Worm (Caenorhabditis elegans) whole organism, early embryonic: ENCODE data around the gene R11H6.2.

Experiments used
- B0310.2 ChIP-seq: sonication (generic microtip); optimal IDR thresholded peaks from 2 replicates; lab custom pipeline; 2016; ENCODE audit warnings: mild to moderate bottlenecking, missing genetic modification characterization, missing compliant biosample characterization
- F13C5.2 ChIP-seq: sonication (generic microtip); optimal IDR thresholded peaks from 2 replicates; lab custom pipeline; 2017; ENCODE audit warnings: mild to moderate bottlenecking, missing genetic modification characterization, inconsistent platforms, missing compliant biosample characterization
- aly-1 ChIP-seq: sonication (generic microtip); optimal IDR thresholded peaks from 2 replicates; lab custom pipeline; 2016; ENCODE audit warnings: missing genetic modification characterization, missing compliant biosample characterization
- ama-1 ChIP-seq: fragments of 150-350 bp; optimal IDR thresholded peaks from 2 replicates; lab custom pipeline; 2014
- ceh-13 ChIP-seq: fragments of 200-800 bp; sonication (Bioruptor generic); optimal IDR thresholded peaks from 2 replicates; lab custom pipeline; 2018; ENCODE audit warnings: mild to moderate bottlenecking, missing genetic modification characterization, missing compliant biosample characterization
- ceh-36 ChIP-seq: sonication (generic microtip); optimal IDR thresholded peaks from 2 replicates; lab custom pipeline; 2016; ENCODE audit warnings: missing genetic modification characterization, inconsistent platforms, missing compliant biosample characterization
- ets-7 ChIP-seq: sonication (generic microtip); optimal IDR thresholded peaks from 2 replicates; lab custom pipeline; 2016; ENCODE audit warnings: missing genotype, missing genetic modification characterization, missing compliant biosample characterization
- flt-1 ChIP-seq: fragments of 200-800 bp; sonication (Bioruptor generic); IDR thresholded peaks from 2 replicates; pipeline ENCODE4 v1.3.6; 2022; ENCODE audit warnings: missing genetic modification characterization, missing compliant biosample characterization
- hmbx-1 ChIP-seq: sonication (generic microtip); optimal IDR thresholded peaks from 2 replicates; lab custom pipeline; 2016; ENCODE audit warnings: mild to moderate bottlenecking, missing genetic modification characterization, missing compliant biosample characterization
- hmg-4 ChIP-seq: fragments of 200-800 bp; sonication (Bioruptor generic); optimal IDR thresholded peaks from 2 replicates; lab custom pipeline; 2018; ENCODE audit warnings: mild to moderate bottlenecking, missing genetic modification characterization, missing compliant biosample characterization
- hnd-1 ChIP-seq: sonication (generic microtip); optimal IDR thresholded peaks from 2 replicates; lab custom pipeline; 2016; ENCODE audit warnings: missing genetic modification characterization, missing compliant biosample characterization
- pes-1 ChIP-seq: fragments of 200-800 bp; sonication (Bioruptor generic); IDR thresholded peaks from 2 replicates; pipeline ENCODE4 v1.3.6; 2022; ENCODE audit warnings: missing genetic modification reagents, missing genetic modification characterization, missing compliant biosample characterization
- scrt-1 ChIP-seq: fragments of 200-800 bp; sonication (Bioruptor generic); IDR thresholded peaks from 2 replicates; pipeline ENCODE4 v1.3.6; 2022; ENCODE audit warnings: missing genetic modification characterization, missing compliant biosample characterization
- sea-1 ChIP-seq: fragments of 200-800 bp; sonication (Bioruptor generic); conservative IDR thresholded peaks from 2 replicates; pipeline ENCODE4 v1.3.6; 2022; ENCODE audit warnings: missing genetic modification characterization, missing compliant biosample characterization
- tbx-11 ChIP-seq: fragments of 200-800 bp; sonication (Bioruptor generic); IDR thresholded peaks from 2 replicates; pipeline ENCODE4 v1.3.6; 2022; ENCODE audit warnings: missing genetic modification characterization, missing compliant biosample characterization
- tbx-37 ChIP-seq: fragments of 200-800 bp; sonication (Bioruptor generic); conservative IDR thresholded peaks from 2 replicates; pipeline ENCODE4 v1.3.6; 2022; ENCODE audit warnings: missing genetic modification reagents, missing genetic modification characterization, missing compliant biosample characterization
- tra-4 ChIP-seq: sonication (generic microtip); optimal IDR thresholded peaks from 2 replicates; lab custom pipeline; 2017; ENCODE audit warnings: missing genetic modification characterization, missing compliant biosample characterization

Gene R11H6.2

DNA sequence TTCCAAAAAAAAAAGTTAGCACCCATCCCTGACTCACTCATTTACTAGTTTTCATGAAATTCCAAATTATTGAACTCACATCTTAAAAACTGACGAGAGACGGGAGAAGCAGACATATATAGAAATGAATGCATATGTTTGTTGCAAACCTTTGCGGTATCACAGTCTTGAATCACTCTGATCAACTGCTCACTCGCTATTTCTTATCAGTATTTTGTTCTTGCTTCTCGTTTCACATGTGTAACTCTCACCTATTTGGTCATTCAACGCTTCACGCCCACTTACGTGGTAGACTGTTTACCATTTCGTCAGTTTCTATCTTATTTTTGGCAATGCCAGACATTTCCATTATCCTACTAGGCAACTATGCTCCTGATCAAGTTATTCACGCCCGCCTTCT lies 43.0 kb downstream of the R11H6.2 start, which contains the start of gene C54G10.1:
Gene C54G10.1, plus strand, starts transcription at position 333 of the 400 bp plus-strand sequence.
- TF ChIP-seq ceh-36 (no peak), scrt-1 (GFP tag; lab: Robert Waterston, UW) (no peak), aly-1 (tag; lab: Kevin White, UChicago) (no peak)

ce11 chrV:14642016-14642415 lies 44.2 kb downstream of the R11H6.2 start:
- TF ChIP-seq flt-1 (GFP tag; lab: Robert Waterston, UW) (no peak), tbx-11 (no peak), ceh-36 (no peak), ama-1 (lab: Kevin White, UChicago) (no peak)

DNA sequence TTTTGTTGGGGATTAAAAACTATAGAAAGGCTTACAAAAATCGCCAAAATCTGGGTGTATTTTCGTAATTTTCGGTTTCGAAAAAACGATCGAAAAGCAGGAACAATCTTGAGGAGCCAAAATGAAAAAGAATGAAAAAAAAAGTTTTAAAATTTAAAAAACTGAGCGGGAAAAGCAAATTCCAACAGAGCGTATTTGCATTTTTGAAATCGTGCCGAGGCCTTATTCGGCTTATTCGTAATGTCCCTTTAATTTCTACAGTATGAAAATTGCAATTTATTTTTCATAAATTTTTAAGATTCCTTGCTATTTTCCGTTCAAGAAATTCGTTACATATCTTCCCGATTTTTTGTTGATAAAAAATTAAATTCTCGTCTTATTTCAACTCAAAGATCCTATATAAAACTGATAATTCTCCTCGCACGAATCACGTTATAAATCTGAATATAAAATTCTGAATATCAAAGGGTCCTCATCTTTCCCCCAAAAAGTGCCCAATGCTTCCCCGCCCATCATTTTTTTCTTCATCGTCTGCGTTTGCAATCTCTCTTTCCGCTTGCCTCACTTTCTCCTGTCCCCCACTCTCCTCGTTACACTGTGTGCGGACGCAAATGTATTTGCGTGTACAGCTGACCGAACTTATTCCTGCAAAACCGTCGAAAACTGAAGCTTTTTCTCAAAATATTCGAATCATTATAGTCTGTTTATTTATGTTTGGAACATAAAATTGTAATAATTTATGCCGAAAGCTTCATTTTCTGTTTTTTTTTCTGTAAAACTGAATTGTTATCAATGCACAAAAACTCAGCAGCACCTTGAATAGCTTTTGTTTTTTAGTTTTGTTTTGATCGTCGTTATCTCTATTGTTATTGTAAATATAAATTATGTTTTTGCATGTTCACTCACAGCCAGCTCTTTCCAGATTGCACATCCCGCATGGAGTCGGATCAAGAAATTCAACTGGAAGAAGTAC lies 48.3 kb downstream of the R11H6.2 start, which contains the start of the genes rfc-1 and pmp-3:
Gene rfc-1, minus strand, starts transcription at position 163 of the 973 bp plus-strand sequence.
Gene pmp-3, plus strand, starts transcription at position 923 of the 973 bp plus-strand sequence.
- TF ChIP-seq ama-1 (lab: Kevin White, UChicago) (no peak), sea-1 (GFP tag; lab: Robert Waterston, UW) (no peak), tra-4 (tag; lab: Kevin White, UChicago) (no peak), B0310.2 (no peak), hmbx-1 (tag; lab: Kevin White, UChicago) (no peak), ceh-36 (no peak), hnd-1 (tag; lab: Kevin White, UChicago) (no peak), pes-1 (GFP tag; lab: Robert Waterston, UW) (no peak), F13C5.2 (tag; lab: Kevin White, UChicago) (no peak), tbx-11 (no peak), flt-1 (GFP tag; lab: Robert Waterston, UW) (0 out of 2 replicates have a peak, but pooled peaks have one; percentile 25), aly-1 (tag; lab: Kevin White, UChicago) (no peak), hmg-4 (peak; percentile 36)

DNA sequence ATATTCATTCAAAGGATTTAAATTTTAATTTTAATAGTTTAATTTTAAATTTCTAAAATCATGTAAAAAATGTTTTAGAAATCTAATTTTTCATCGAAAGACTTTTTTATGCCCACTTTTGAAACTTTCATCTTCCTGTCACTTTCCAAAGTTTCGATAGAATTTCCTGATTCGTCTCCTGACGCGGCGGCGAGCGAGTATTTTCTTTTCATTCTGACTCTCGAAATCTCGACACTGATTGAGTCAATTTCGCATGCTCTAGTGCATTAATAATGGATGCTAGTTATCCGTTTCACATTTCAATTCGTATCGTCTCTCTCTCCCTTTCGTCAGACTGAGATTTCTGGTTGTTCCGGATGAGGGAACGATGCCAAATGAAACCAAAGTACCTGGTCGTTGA lies 51.0 kb downstream of the R11H6.2 start:
- TF ChIP-seq B0310.2 (no peak), hmg-4 (no peak), ama-1 (lab: Kevin White, UChicago) (no peak), hnd-1 (tag; lab: Kevin White, UChicago) (no peak), ceh-13 (no peak), tbx-37 (GFP tag; lab: Robert Waterston, UW) (no peak), ets-7 (no peak), aly-1 (tag; lab: Kevin White, UChicago) (no peak)
